Fruit fly (Drosophila melanogaster): ENCODE results near the gene CG43897.

The CG43897 gene

DNA sequence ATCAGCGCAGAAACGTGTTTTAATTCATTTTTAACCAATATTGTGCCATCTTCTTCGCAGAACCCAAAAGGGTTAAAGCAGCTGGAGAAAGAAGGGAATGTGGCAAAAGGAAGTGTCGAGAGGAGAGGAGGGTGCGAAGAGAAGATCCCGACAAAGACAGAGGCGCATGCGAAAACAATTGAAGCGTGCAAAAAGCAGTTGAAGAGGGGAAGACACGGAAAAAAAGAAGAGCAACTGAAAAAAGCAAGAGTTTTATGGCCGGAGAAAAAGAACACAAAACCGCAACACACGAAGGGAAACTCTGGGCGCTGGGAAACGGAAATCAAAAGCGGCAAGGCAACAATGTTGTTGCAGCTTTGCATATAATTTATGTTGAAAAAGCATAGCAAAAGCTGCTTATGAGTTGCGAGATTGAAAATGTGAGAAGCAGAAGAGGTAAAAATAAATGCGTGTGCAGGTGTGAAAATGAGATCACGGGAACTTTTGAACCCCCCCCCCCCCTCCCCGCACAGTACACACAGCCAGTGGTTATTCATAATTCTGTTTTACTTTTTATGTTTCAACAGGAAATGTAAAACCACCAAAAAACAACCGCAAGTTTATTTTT, 39.6 kb downstream of the CG43897 start:
- TF ChIP-seq CG14711 (tag; optimal IDR thresholded peaks at IDR 0.05): peak; percentile 40
- TF ChIP-seq CG5204 (GFP tag; optimal IDR thresholded peaks at IDR 0.05): no peak

DNA sequence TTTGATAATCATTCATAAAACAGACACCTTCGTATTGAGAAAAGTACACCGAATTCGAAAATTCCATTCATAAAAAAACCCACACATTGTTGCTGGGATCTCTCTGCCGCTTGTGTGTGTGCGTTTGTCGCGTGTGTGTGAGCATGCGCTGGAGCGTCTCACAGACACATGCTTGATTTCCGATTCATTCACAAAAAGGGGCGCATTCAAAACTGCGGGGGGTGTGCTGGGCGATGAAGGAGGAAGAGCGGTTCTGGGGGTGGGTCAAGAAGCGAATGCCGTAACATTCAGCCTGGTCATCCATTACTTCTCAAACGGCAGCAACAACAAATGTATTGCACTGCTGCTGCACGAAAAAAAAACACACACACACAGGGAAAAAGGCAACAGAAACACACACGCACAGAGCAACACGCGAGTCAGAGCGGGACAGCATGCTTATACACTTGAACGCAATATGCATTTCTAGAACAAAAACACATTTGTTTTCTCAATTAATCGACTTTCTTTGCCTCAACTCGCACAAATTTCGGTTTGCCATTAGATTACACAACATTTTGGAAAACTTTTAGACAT, 40.3 kb downstream of the CG43897 start:
- TF ChIP-seq cnc (optimal IDR thresholded peaks at IDR 0.05): no peak
- no peak for TF ChIP-seq CG7045 (GFP tag; optimal IDR thresholded peaks at IDR 0.05)
- peak; percentile 12 for TF ChIP-seq tj (GFP tag; optimal IDR thresholded peaks at IDR 0.05)
- no peak for TF ChIP-seq kay (GFP tag; ENCODE audit: borderline replicate concordance)
- TF ChIP-seq cic (GFP tag; optimal IDR thresholded peaks at IDR 0.05): peak; percentile 99
- peak; percentile 72 for TF ChIP-seq Mnt (GFP tag; optimal IDR thresholded peaks at IDR 0.05)
- TF ChIP-seq pad (GFP tag; optimal IDR thresholded peaks at IDR 0.05): peak; percentile 36
- TF ChIP-seq CG12768 (GFP tag; optimal IDR thresholded peaks at IDR 0.05): no peak
- no peak for TF ChIP-seq CG14711 (tag; optimal IDR thresholded peaks at IDR 0.05)

DNA sequence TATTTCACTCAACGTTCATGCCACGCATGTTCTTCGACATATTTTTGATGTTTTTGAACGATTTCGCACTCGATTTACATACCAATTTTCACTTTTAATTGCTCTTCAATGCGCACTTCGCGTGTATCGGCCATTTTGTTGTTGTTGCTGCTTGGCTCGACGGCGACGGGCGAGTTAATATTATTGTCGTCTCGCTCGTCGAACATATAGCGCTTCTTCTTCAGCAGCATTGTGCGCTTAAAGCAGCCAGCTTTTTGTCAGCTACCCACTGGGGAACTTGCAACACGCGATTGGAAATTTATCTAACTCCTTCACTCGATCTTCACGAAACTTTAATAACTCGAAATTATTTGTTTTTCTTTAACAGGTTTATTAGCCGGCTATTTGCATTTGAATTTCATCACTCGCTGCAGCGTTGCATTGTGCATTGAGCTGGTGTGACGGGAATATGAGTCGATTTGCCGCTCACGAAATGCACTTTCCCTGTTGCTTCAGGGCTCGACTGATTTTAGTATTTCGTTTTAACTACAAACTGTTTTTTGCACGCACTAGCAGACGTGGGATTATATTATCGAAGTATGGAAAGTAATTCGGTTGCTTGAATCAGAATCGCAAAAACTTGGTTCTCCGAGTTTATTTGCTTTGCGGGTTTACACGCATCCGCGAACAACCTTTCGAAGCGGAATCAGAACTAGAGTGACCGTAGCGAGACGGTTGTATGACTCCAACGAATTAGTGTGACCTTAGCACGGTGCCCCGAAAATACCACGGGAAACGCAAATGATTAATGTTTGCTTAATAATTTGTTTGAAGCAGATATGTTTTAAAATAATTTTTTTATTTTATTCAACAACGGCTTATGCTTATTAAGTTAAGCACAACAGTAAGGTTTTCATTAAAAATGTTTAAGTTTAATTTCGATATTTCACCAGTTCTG, 41.2 kb downstream of the CG43897 start, which contains the start of gene RasGAP1:
Gene RasGAP1, minus strand, starts transcription at position 703 of the 937 bp plus-strand sequence.
- TF ChIP-seq kay (GFP tag; ENCODE audit: borderline replicate concordance): peak; percentile 80
- peak; percentile 36 for TF ChIP-seq Mnt (GFP tag; optimal IDR thresholded peaks at IDR 0.05)
- peak; percentile 5 for TF ChIP-seq tj (GFP tag; optimal IDR thresholded peaks at IDR 0.05)
- no peak for TF ChIP-seq Hr96 (GFP tag; optimal IDR thresholded peaks at IDR 0.05)
- no peak for TF ChIP-seq CG7045 (GFP tag; optimal IDR thresholded peaks at IDR 0.05)
- peak; percentile 3 for TF ChIP-seq Crg-1 (GFP tag; optimal IDR thresholded peaks at IDR 0.05)
- peak; percentile 27 for TF ChIP-seq CG33017 (tag; optimal IDR thresholded peaks at IDR 0.05)
- peak; percentile 19 for TF ChIP-seq CG11617 (GFP tag; optimal IDR thresholded peaks at IDR 0.05)
- TF ChIP-seq bab1 (GFP tag; optimal IDR thresholded peaks at IDR 0.05): peak; percentile 43
- TF ChIP-seq cnc (optimal IDR thresholded peaks at IDR 0.05): no peak
- TF ChIP-seq ovo (GFP tag; optimal IDR thresholded peaks at IDR 0.05): no peak
- peak; percentile 46 for TF ChIP-seq cic (GFP tag; optimal IDR thresholded peaks at IDR 0.05)
- TF ChIP-seq pad (GFP tag; optimal IDR thresholded peaks at IDR 0.05): peak; percentile 39
- TF ChIP-seq toe (GFP tag; optimal IDR thresholded peaks at IDR 0.05): no peak
- TF ChIP-seq CG12768 (GFP tag; optimal IDR thresholded peaks at IDR 0.05): no peak
- TF ChIP-seq CG7101 (tag; optimal IDR thresholded peaks at IDR 0.05): no peak
- no peak for TF ChIP-seq Clk (GFP tag; optimal IDR thresholded peaks at IDR 0.05)
- TF ChIP-seq CG1620 (GFP tag; optimal IDR thresholded peaks at IDR 0.05): no peak
- no peak for TF ChIP-seq CG14711 (tag; optimal IDR thresholded peaks at IDR 0.05)
- TF ChIP-seq CG5204 (GFP tag; optimal IDR thresholded peaks at IDR 0.05): no peak

DNA sequence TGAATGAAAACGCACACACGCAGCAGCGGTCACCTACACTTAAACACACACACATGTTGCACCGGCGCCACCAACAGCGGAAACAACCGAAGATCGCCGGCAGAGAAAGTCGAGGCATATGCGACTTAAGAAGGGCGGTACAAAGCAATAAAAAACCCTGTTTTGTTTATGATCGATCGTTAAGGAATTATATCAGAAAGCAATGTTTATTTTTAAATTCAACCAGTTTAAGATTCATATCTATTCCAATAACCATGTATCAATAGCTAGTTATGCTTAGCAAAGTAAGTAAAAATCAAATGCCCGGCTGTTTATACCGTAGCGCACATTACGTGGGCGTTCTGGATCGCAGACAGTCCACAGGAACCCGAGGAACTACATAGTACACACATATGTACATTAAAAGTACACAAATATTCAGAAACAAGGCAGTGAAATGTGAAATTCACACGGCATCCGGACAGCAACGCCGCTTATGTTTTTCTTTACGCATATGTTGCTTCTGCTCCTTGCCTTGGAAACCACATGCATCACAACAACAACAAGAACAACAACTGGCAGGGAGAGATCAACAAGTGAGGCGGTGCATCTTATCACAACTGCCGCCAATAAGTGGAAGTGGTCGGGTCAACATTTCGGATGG, 42.3 kb downstream of the CG43897 start:
- peak; percentile 46 for TF ChIP-seq Clk (GFP tag; optimal IDR thresholded peaks at IDR 0.05)
- no peak for TF ChIP-seq cnc (optimal IDR thresholded peaks at IDR 0.05)
- TF ChIP-seq CG7045 (GFP tag; optimal IDR thresholded peaks at IDR 0.05): peak; percentile 66
- no peak for TF ChIP-seq ovo (GFP tag; optimal IDR thresholded peaks at IDR 0.05)
- peak; percentile 69 for TF ChIP-seq CG14711 (tag; optimal IDR thresholded peaks at IDR 0.05)
- no peak for TF ChIP-seq kay (GFP tag; ENCODE audit: borderline replicate concordance)
- TF ChIP-seq CG33017 (tag; optimal IDR thresholded peaks at IDR 0.05): peak; percentile 72
- TF ChIP-seq cic (GFP tag; optimal IDR thresholded peaks at IDR 0.05): peak; percentile 30
- peak; percentile 40 for TF ChIP-seq CG11617 (GFP tag; optimal IDR thresholded peaks at IDR 0.05)
- peak; percentile 28 for TF ChIP-seq CG1620 (GFP tag; optimal IDR thresholded peaks at IDR 0.05)
- TF ChIP-seq Mnt (GFP tag; optimal IDR thresholded peaks at IDR 0.05): peak; percentile 26
- TF ChIP-seq toe (GFP tag; optimal IDR thresholded peaks at IDR 0.05): peak; percentile 26
- TF ChIP-seq Crg-1 (GFP tag; optimal IDR thresholded peaks at IDR 0.05): peak; percentile 41
- TF ChIP-seq tj (GFP tag; optimal IDR thresholded peaks at IDR 0.05): peak; percentile 38
- peak; percentile 82 for TF ChIP-seq CG7101 (tag; optimal IDR thresholded peaks at IDR 0.05)
- no peak for TF ChIP-seq CG5204 (GFP tag; optimal IDR thresholded peaks at IDR 0.05)
- TF ChIP-seq CG12768 (GFP tag; optimal IDR thresholded peaks at IDR 0.05): peak; percentile 60
- TF ChIP-seq bab1 (GFP tag; optimal IDR thresholded peaks at IDR 0.05): peak; percentile 84
- peak; percentile 46 for TF ChIP-seq pad (GFP tag; optimal IDR thresholded peaks at IDR 0.05)
- TF ChIP-seq Hr96 (GFP tag; optimal IDR thresholded peaks at IDR 0.05): peak; percentile 80

DNA sequence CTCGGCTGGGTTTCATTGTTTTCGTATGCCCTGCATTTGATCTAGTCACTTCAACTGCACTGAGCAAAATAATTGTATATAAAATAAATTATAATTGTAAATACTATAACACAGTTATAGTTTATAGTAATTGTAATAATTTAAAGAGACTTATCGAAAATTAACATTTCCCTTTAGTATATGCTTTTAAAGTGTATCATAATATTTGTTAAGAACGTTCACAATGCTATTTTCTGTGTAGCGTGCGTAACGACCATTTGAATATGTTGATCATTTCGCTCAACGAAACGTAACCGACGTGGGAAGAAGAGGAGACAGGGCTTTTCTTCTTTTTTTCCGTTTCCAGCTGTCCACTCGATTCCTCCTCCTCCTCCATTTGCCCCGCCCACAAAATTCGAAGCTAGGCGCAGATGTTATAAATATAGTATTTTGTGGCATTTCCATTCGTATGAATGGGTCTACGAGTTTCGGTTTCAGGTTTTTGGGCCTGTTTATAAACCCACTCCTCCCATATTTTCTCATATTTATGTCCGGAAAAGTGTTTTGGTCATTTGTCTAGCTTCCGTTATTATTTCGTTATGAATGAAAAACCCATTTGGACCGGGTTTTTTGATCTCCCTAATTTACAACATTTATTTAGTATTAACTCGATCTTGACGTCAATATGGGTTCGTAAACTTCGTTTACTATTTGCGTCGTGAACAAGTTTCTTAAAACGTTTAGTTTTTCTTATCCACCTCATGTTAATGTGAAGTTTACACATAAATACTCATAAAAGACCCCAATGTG, 43.0 kb downstream of the CG43897 start:
- TF ChIP-seq CG11617 (GFP tag; optimal IDR thresholded peaks at IDR 0.05) (no peak), CG14711 (tag; optimal IDR thresholded peaks at IDR 0.05) (peak; percentile 30), bab1 (GFP tag; optimal IDR thresholded peaks at IDR 0.05) (peak; percentile 64), CG7101 (tag; optimal IDR thresholded peaks at IDR 0.05) (peak; percentile 36)

Measured in whole organism, adult.